Fruit fly (Drosophila melanogaster) whole organism, prepupa: ENCODE results near the gene ScsbetaG.

ENCODE experiments used
- Blimp-1 ChIP-seq: fragments of 200-800 bp; sonication (Bioruptor generic); optimal IDR thresholded peaks from 3 replicates; lab custom pipeline; 2017; ENCODE audit warnings: missing biosample characterization, missing genetic modification characterization, mild to moderate bottlenecking, moderate library complexity, missing genetic modification reagents
- CG10631 ChIP-seq: fragments of 200-800 bp; sonication (Bioruptor generic); optimal IDR thresholded peaks from 2 replicates; lab custom pipeline; 2016; ENCODE audit warnings: missing biosample characterization, missing genetic modification characterization
- CG10669 ChIP-seq: fragments of 200-800 bp; sonication (Bioruptor generic); optimal IDR thresholded peaks from 3 replicates; lab custom pipeline; 2018; ENCODE audit warnings: missing biosample characterization, mild to moderate bottlenecking, missing genetic modification characterization, moderate library complexity
- CG11294 ChIP-seq: fragments of 200-800 bp; sonication (Bioruptor generic); IDR thresholded peaks from 2 replicates; pipeline ENCODE4 v1.3.6; 2022; ENCODE audit warnings: missing biosample characterization, missing genetic modification characterization
- CG11902 ChIP-seq: fragments of 200-800 bp; sonication (Bioruptor generic); optimal IDR thresholded peaks from 3 replicates; lab custom pipeline; 2016; ENCODE audit warnings: missing biosample characterization, missing genetic modification characterization
- CG1621 ChIP-seq: fragments of 200-800 bp; sonication (Bioruptor generic); optimal IDR thresholded peaks from 3 replicates; lab custom pipeline; 2018; ENCODE audit warnings: missing biosample characterization, mild to moderate bottlenecking, missing genetic modification characterization
- CG3032 ChIP-seq: fragments of 200-800 bp; optimal IDR thresholded peaks from 2 replicates; lab custom pipeline; 2019; ENCODE audit warnings: missing biosample characterization, mild to moderate bottlenecking, missing genetic modification characterization, moderate library complexity
- CG31627 ChIP-seq: fragments of 200-800 bp; sonication (Bioruptor generic); optimal IDR thresholded peaks from 3 replicates; lab custom pipeline; 2016; ENCODE audit warnings: missing biosample characterization, missing genetic modification characterization
- CG32006 ChIP-seq: fragments of 200-800 bp; sonication (Bioruptor generic); optimal IDR thresholded peaks from 3 replicates; lab custom pipeline; 2017; ENCODE audit warnings: missing biosample characterization, mild to moderate bottlenecking, missing genetic modification characterization
- CG3919 ChIP-seq: fragments of 200-800 bp; sonication (Bioruptor generic); optimal IDR thresholded peaks from 3 replicates; lab custom pipeline; 2016; ENCODE audit warnings: missing biosample characterization, missing genetic modification characterization
- CG4318 ChIP-seq: fragments of 200-800 bp; sonication (Bioruptor generic); optimal IDR thresholded peaks from 3 replicates; lab custom pipeline; 2017; ENCODE audit warnings: missing biosample characterization, mild to moderate bottlenecking, missing genetic modification characterization
- CG6163 ChIP-seq: fragments of 200-800 bp; sonication (Bioruptor generic); IDR thresholded peaks from 3 replicates; pipeline ENCODE4 v1.3.6; 2022; ENCODE audit warnings: missing biosample characterization, missing genetic modification characterization
- CG6276 ChIP-seq: fragments of 200-800 bp; sonication (Bioruptor generic); optimal IDR thresholded peaks from 2 replicates; lab custom pipeline; 2017; ENCODE audit warnings: missing biosample characterization, mild to moderate bottlenecking, missing genetic modification characterization
- CG6792 ChIP-seq: fragments of 200-800 bp; sonication (Bioruptor generic); optimal IDR thresholded peaks from 3 replicates; lab custom pipeline; 2016; ENCODE audit warnings: missing biosample characterization, missing genetic modification characterization
- CG7368 ChIP-seq: fragments of 200-800 bp; sonication (Bioruptor generic); optimal IDR thresholded peaks from 3 replicates; lab custom pipeline; 2016; ENCODE audit warnings: missing biosample characterization, missing genetic modification characterization
- CG8119 ChIP-seq: fragments of 200-800 bp; sonication (Bioruptor generic); IDR thresholded peaks from 3 replicates; pipeline ENCODE4 v1.3.6; 2022; ENCODE audit warnings: missing biosample characterization, missing genetic modification characterization
- CG8319 ChIP-seq: fragments of 200-800 bp; sonication (Bioruptor generic); optimal IDR thresholded peaks from 3 replicates; lab custom pipeline; 2016; ENCODE audit warnings: missing biosample characterization, missing genetic modification characterization
- CG8632 ChIP-seq: fragments of 200-800 bp; sonication (Bioruptor generic); optimal IDR thresholded peaks from 3 replicates; lab custom pipeline; 2016; ENCODE audit warnings: missing biosample characterization, missing genetic modification characterization
- CG9139 ChIP-seq: fragments of 200-800 bp; sonication (Bioruptor generic); optimal IDR thresholded peaks from 3 replicates; lab custom pipeline; 2017; ENCODE audit warnings: missing biosample characterization, mild to moderate bottlenecking, missing genetic modification characterization
- Eip75B ChIP-seq: fragments of 200-800 bp; sonication (Bioruptor generic); optimal IDR thresholded peaks from 3 replicates; lab custom pipeline; 2016; ENCODE audit warnings: missing biosample characterization, missing genetic modification characterization
- Eip78C ChIP-seq: fragments of 200-800 bp; sonication (Bioruptor generic); peaks from one replicate; lab custom pipeline; 2016; ENCODE audit warnings: missing biosample characterization, missing genetic modification characterization
- Ets21C ChIP-seq: fragments of 200-800 bp; sonication (Bioruptor generic); optimal IDR thresholded peaks from 3 replicates; lab custom pipeline; 2016; ENCODE audit warnings: missing biosample characterization, missing genetic modification characterization
- Ets96B ChIP-seq: fragments of 200-800 bp; optimal IDR thresholded peaks from 2 replicates; lab custom pipeline; 2019; ENCODE audit warnings: missing biosample characterization, mild to moderate bottlenecking, missing genetic modification characterization, moderate library complexity
- Gug ChIP-seq: fragments of 200-800 bp; sonication (Bioruptor generic); IDR thresholded peaks from 2 replicates; pipeline ENCODE4 v1.3.6; 2022; ENCODE audit warnings: missing biosample characterization, missing genetic modification characterization
- Hr4 ChIP-seq: fragments of 200-800 bp; sonication (Bioruptor generic); optimal IDR thresholded peaks from 3 replicates; lab custom pipeline; 2016; ENCODE audit warnings: missing biosample characterization, missing genetic modification characterization
- Met ChIP-seq: fragments of 200-800 bp; sonication (Bioruptor generic); optimal IDR thresholded peaks from 3 replicates; lab custom pipeline; 2016; ENCODE audit warnings: missing biosample characterization, missing genetic modification characterization
- Smox ChIP-seq: fragments of 200-800 bp; sonication (Bioruptor generic); optimal IDR thresholded peaks from 3 replicates; lab custom pipeline; 2016; ENCODE audit warnings: missing biosample characterization, missing genetic modification characterization
- Sox14 ChIP-seq: fragments of 200-800 bp; sonication (Bioruptor generic); optimal IDR thresholded peaks from 3 replicates; lab custom pipeline; 2016; ENCODE audit warnings: missing biosample characterization, missing genetic modification characterization
- Sox15 ChIP-seq: fragments of 200-800 bp; sonication (Bioruptor generic); optimal IDR thresholded peaks from 3 replicates; lab custom pipeline; 2016; ENCODE audit warnings: missing biosample characterization, missing genetic modification characterization
- acj6 ChIP-seq: fragments of 200-800 bp; sonication (Bioruptor generic); optimal IDR thresholded peaks from 3 replicates; lab custom pipeline; 2016; ENCODE audit warnings: missing biosample characterization, missing genetic modification characterization
- cyc ChIP-seq: fragments of 200-800 bp; sonication (Bioruptor generic); optimal IDR thresholded peaks from 3 replicates; lab custom pipeline; 2016; ENCODE audit warnings: missing biosample characterization, missing genetic modification characterization
- dac ChIP-seq: fragments of 200-800 bp; sonication (Bioruptor generic); optimal IDR thresholded peaks from 2 replicates; lab custom pipeline; 2017; ENCODE audit warnings: missing biosample characterization, mild to moderate bottlenecking, missing genetic modification characterization
- eg ChIP-seq: fragments of 200-800 bp; sonication (Bioruptor generic); IDR thresholded peaks from 3 replicates; pipeline ENCODE4 v1.3.6; 2022; ENCODE audit warnings: missing biosample characterization, missing genetic modification characterization
- esn ChIP-seq: fragments of 200-800 bp; sonication (Bioruptor generic); optimal IDR thresholded peaks from 2 replicates; lab custom pipeline; 2016; ENCODE audit warnings: missing biosample characterization, mild to moderate bottlenecking, missing genetic modification characterization, moderate library complexity
- fd59A ChIP-seq: fragments of 200-800 bp; sonication (Bioruptor generic); optimal IDR thresholded peaks from 2 replicates; lab custom pipeline; 2017; ENCODE audit warnings: missing biosample characterization, mild to moderate bottlenecking, missing genetic modification characterization, missing genetic modification reagents
- fd85E ChIP-seq: fragments of 200-800 bp; sonication (Bioruptor generic); optimal IDR thresholded peaks from 3 replicates; lab custom pipeline; 2016; ENCODE audit warnings: missing biosample characterization, missing genetic modification characterization
- lz ChIP-seq: fragments of 200-800 bp; sonication (Bioruptor generic); optimal IDR thresholded peaks from 3 replicates; lab custom pipeline; 2016; ENCODE audit warnings: missing biosample characterization, missing genetic modification characterization
- net ChIP-seq: fragments of 200-800 bp; sonication (Bioruptor generic); optimal IDR thresholded peaks from 3 replicates; lab custom pipeline; 2016; ENCODE audit warnings: missing biosample characterization, missing genetic modification characterization
- pdm3 ChIP-seq: fragments of 200-800 bp; sonication (Bioruptor generic); optimal IDR thresholded peaks from 3 replicates; lab custom pipeline; 2016; ENCODE audit warnings: missing biosample characterization, missing genetic modification characterization
- salr ChIP-seq, 2 experiments: fragments of 200-800 bp; sonication (Bioruptor generic); optimal IDR thresholded peaks; 3 replicates each; lab custom pipeline; 2016 to 2018; ENCODE audit warnings: missing biosample characterization in 2 of 2, missing genetic modification characterization in 2 of 2, mild to moderate bottlenecking in 1 of 2
- spab ChIP-seq: fragments of 200-800 bp; sonication (Bioruptor generic); optimal IDR thresholded peaks from 2 replicates; lab custom pipeline; 2017; ENCODE audit warnings: missing biosample characterization, mild to moderate bottlenecking, missing genetic modification characterization, missing genetic modification reagents
- ss ChIP-seq, 2 experiments: fragments of 200-800 bp; sonication (Bioruptor generic); optimal IDR thresholded peaks; 2 replicates in 1 of 2; 3 replicates in 1 of 2; lab custom pipeline; 2017 to 2018; ENCODE audit warnings: mild to moderate bottlenecking in 2 of 2, missing biosample characterization in 2 of 2, missing genetic modification characterization in 2 of 2, moderate library complexity in 1 of 2
- svp ChIP-seq: fragments of 200-800 bp; sonication (Bioruptor generic); peaks from one replicate; lab custom pipeline; 2016; ENCODE audit warnings: missing biosample characterization, missing genetic modification characterization
- vri ChIP-seq: fragments of 200-800 bp; sonication (Bioruptor generic); optimal IDR thresholded peaks from 3 replicates; lab custom pipeline; 2016; ENCODE audit warnings: missing biosample characterization, mild to moderate bottlenecking, missing genetic modification characterization

The ScsbetaG gene

DNA sequence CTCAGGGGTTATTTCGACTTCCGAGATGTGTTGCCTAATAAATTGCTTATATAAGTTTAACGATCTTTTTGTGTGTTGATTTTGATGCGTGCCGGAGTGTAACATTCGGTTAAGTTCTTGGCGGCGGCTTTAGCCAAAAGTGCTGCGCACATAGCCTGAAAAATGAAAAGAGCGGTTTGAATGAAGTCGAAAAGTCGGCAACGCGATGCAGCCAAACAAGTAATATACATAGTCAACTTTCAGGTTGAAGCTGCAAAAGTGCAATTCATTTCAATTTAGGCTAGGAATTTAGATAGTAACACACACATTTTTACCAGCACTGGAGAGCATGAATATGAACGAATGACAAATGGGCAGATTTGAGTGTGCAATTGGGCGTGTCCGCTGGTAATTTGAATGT, 29.2 kb downstream of the ScsbetaG start:
- TF ChIP-seq cyc (GFP tag; lab: Kevin White, UChicago) (no peak), fd59A (GFP tag; lab: Kevin White, UChicago) (no peak), svp (GFP tag; lab: Kevin White, UChicago) (no peak), CG31627 (GFP tag; lab: Kevin White, UChicago) (no peak), Sox15 (GFP tag; lab: Kevin White, UChicago) (no peak), fd85E (GFP tag; lab: Kevin White, UChicago) (no peak), net (GFP tag; lab: Kevin White, UChicago) (no peak), pdm3 (GFP tag; lab: Kevin White, UChicago) (no peak)

DNA sequence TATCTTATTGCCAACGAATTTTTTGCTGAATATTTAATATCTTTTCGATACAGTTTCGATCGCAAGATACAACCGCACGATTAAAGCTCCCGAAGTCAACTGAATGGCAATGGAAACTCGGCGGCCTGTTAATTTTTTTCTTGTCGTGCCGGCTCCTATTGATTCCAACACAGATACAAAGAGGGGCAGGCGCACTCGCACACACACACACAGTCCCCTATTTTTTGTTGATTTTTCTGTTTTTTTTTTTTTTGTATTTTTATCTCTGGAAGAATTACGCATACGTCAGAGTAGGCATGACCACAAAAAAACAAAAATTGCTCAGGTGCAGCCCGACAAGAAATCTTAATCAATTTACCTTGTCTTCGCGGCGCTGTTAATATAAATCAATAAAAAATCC, 34.2 kb downstream of the ScsbetaG start, which contains the start of gene Lkr:
Gene Lkr (minus strand): TSS at position 101 of the 400 bp plus-strand sequence.
- no peak for TF ChIP-seq Smox
- no peak for TF ChIP-seq Sox15 (GFP tag; lab: Kevin White, UChicago)
- TF ChIP-seq Ets96B (tag; lab: Kevin White, UChicago): no peak

DNA sequence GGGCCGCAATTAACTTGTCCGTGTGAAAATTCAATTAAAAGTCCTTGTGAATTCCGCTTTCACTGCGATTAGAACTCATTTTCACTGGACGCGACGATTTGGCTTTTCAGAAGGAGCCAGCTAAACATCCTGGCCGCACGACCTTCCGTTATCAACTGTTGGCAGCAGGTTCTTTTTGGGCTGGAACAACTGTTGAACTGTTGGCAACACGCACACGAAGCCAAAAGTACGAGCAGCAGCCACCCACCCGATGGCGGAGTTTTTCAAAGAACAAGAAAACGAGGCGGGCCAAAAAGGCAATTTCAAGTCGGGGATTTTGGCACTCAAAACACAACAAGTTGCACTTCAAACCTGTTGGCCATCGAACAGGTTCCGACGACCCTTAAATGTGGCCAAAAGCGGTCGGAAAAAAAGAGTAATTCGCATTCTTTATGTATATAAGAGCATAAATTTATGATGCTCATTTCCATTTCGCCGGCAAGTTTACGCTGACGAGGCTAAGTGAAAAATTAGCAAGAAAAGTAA, 40.5 kb downstream of the ScsbetaG start:
- TF ChIP-seq CG3032 (tag; lab: Kevin White, UChicago): no peak

DNA sequence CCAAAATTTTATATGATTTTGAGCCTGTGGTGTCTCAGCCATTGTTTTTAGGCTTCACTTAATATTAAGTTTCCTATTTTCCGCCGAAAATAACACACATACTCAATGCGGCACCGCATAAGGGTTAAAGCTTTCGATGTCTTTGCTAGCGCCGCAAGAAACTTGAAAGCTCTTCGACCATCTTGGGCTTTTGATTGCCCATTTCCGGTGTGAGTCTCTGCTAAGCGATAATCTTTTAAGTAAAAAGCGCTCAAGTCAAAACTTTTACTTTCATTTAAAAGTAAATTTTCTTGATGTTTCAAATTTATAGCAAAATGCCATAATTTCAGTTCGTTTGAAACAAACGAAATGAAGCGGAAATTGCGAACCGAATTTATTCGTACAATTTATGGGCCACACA, 51.5 kb downstream of the ScsbetaG start:
- TF ChIP-seq CG4318 (GFP tag; lab: Kevin White, UChicago): no peak
- peak; percentile 57 for TF ChIP-seq dac (GFP tag; lab: Kevin White, UChicago)
- TF ChIP-seq Eip75B (GFP tag; lab: Kevin White, UChicago): peak; percentile 65
- peak; percentile 30 for TF ChIP-seq CG11902
- TF ChIP-seq CG1621 (tag; lab: Kevin White, UChicago): no peak
- peak; percentile 60 for TF ChIP-seq Ets21C (GFP tag; lab: Kevin White, UChicago)
- peak; percentile 84 for TF ChIP-seq CG3919 (GFP tag; lab: Kevin White, UChicago)
- TF ChIP-seq CG11294 (GFP tag; lab: Robert Waterston, UW): peak; percentile 23; the same call in 1 of the 2 replicates
- TF ChIP-seq fd85E (GFP tag; lab: Kevin White, UChicago): peak; percentile 80
- peak; percentile 32 for TF ChIP-seq fd59A (GFP tag; lab: Kevin White, UChicago)
- peak; percentile 24 for TF ChIP-seq Sox15 (GFP tag; lab: Kevin White, UChicago)
- peak; percentile 91 for TF ChIP-seq Eip78C (GFP tag; lab: Kevin White, UChicago)
- peak; percentile 63 for TF ChIP-seq CG8319 (GFP tag; lab: Kevin White, UChicago)
- peak; percentile 66 for TF ChIP-seq pdm3 (GFP tag; lab: Kevin White, UChicago)
- peak; percentile 59 for TF ChIP-seq CG10631 (GFP tag; lab: Kevin White, UChicago)
- TF ChIP-seq CG8119 (GFP tag; lab: Robert Waterston, UW): no peak; the same call in 2 of the 3 replicates
- no peak for TF ChIP-seq ss (GFP tag; optimal IDR thresholded peaks at IDR 0.05; lab: Kevin White, UChicago)
- TF ChIP-seq esn (GFP tag; lab: Kevin White, UChicago): peak; percentile 82
- peak; percentile 80 for TF ChIP-seq acj6 (GFP tag; lab: Kevin White, UChicago)
- TF ChIP-seq Blimp-1 (GFP tag; lab: Kevin White, UChicago): peak; percentile 99
- no peak for TF ChIP-seq CG9139
- TF ChIP-seq CG10669 (GFP tag; lab: Kevin White, UChicago): peak; percentile 60
- TF ChIP-seq CG3032 (tag; lab: Kevin White, UChicago): no peak
- TF ChIP-seq spab: no peak
- TF ChIP-seq CG31627 (GFP tag; lab: Kevin White, UChicago): peak; percentile 80
- peak; percentile 80 for TF ChIP-seq svp (GFP tag; lab: Kevin White, UChicago)
- peak; percentile 81 for TF ChIP-seq eg (GFP tag; lab: Robert Waterston, UW)
- peak; percentile 86 for TF ChIP-seq CG6163 (GFP tag; lab: Robert Waterston, UW)
- no peak for TF ChIP-seq Gug (GFP tag; lab: Robert Waterston, UW)
- peak; percentile 68 for TF ChIP-seq CG6792 (GFP tag; lab: Kevin White, UChicago)
- TF ChIP-seq CG7368 (GFP tag; lab: Kevin White, UChicago): peak; percentile 80
- TF ChIP-seq Sox14 (GFP tag; lab: Kevin White, UChicago): peak; percentile 49
- TF ChIP-seq salr (GFP tag; optimal IDR thresholded peaks at IDR 0.05; lab: Kevin White, UChicago): peak in 1 of 2 experiments; percentile 67
- no peak for TF ChIP-seq CG6276 (GFP tag; lab: Kevin White, UChicago)
- TF ChIP-seq Hr4 (GFP tag; lab: Kevin White, UChicago): peak; percentile 2
- TF ChIP-seq Met: peak; percentile 84
- peak; percentile 73 for TF ChIP-seq vri
- TF ChIP-seq CG32006 (GFP tag; lab: Kevin White, UChicago): peak; percentile 17
- TF ChIP-seq CG8632 (GFP tag; lab: Kevin White, UChicago): peak; percentile 57
- peak; percentile 82 for TF ChIP-seq lz (GFP tag; lab: Kevin White, UChicago)
